Fruit fly (Drosophila melanogaster): Measurements from ENCODE around the gene ppan.

The ppan gene

dm6 chr3R:21127352-21127985 is 11.4 kb downstream of the ppan start, which contains the start of the genes slmb and CG5793 (continued):
- TF ChIP-seq Hmx (GFP tag; optimal IDR thresholded peaks at IDR 0.05) (no peak), trh (GFP tag; optimal IDR thresholded peaks at IDR 0.05) (peak; percentile 33), gfzf (GFP tag; optimal IDR thresholded peaks at IDR 0.05) (peak; percentile 85), CG8924 (tag; optimal IDR thresholded peaks at IDR 0.05) (peak; percentile 43), CkIIα-i1 (GFP tag; IDR thresholded peaks at IDR 0.05) (no peak), pum (GFP tag; optimal IDR thresholded peaks at IDR 0.05) (peak; percentile 14), CG1647 (GFP tag; optimal IDR thresholded peaks at IDR 0.05) (no peak), hbn (GFP tag; IDR thresholded peaks at IDR 0.05; ENCODE audit: partially characterized antibody) (0 out of 2 replicates have a peak, but pooled peaks have one; percentile 46), ERR (GFP tag; optimal IDR thresholded peaks at IDR 0.05) (peak; percentile 91), CG14014 (GFP tag; IDR thresholded peaks at IDR 0.05) (0 out of 2 replicates have a peak, but pooled peaks have one; percentile 32), CG1233 (GFP tag; optimal IDR thresholded peaks at IDR 0.05) (peak; percentile 36), Ets97D (GFP tag; optimal IDR thresholded peaks at IDR 0.05) (peak; percentile 76), CG1792 (GFP tag; optimal IDR thresholded peaks at IDR 0.05) (peak; percentile 60), CG2712 (tag; optimal IDR thresholded peaks at IDR 0.05) (peak; percentile 28), Antp (GFP tag; optimal IDR thresholded peaks at IDR 0.05) (peak; percentile 60), Pdp1 (GFP tag; optimal IDR thresholded peaks at IDR 0.05) (peak; percentile 39 to 99), Side (GFP tag; optimal IDR thresholded peaks at IDR 0.05) (peak; percentile 56), Atf-2 (GFP tag; optimal IDR thresholded peaks at IDR 0.05) (peak; percentile 43), CG4730 (GFP tag; IDR thresholded peaks at IDR 0.05) (no peak), CG14710 (tag; optimal IDR thresholded peaks at IDR 0.05) (peak; percentile 66), zen2 (GFP tag; IDR thresholded peaks at IDR 0.05; ENCODE audit: partially characterized antibody) (no peak), pnt (GFP tag; optimal IDR thresholded peaks at IDR 0.05) (peak; percentile 12)

dm6 chr3R:21129617-21130016 is 13.6 kb downstream of the ppan start, which contains the start of gene Obp93a:
TSS of gene Obp93a (minus strand) at chr3R:21129717.
- no peak for TF ChIP-seq CG6683 (GFP tag; optimal IDR thresholded peaks at IDR 0.05)

dm6 chr3R:21130050-21130449 is 14.0 kb downstream of the ppan start, which contains the start of gene Ice2:
TSS of gene Ice2 (plus strand) at chr3R:21130216.
- peak; percentile 45 for TF ChIP-seq CG17829 (tag; optimal IDR thresholded peaks at IDR 0.05)
- no peak for TF ChIP-seq CG17385 (GFP tag; optimal IDR thresholded peaks at IDR 0.05)
- TF ChIP-seq Camta (GFP tag; optimal IDR thresholded peaks at IDR 0.05): no peak
- no peak for TF ChIP-seq NK7.1 (GFP tag; optimal IDR thresholded peaks at IDR 0.05)
- TF ChIP-seq CG9797 (GFP tag; optimal IDR thresholded peaks at IDR 0.05): peak; percentile 63
- no peak for TF ChIP-seq ap (GFP tag; IDR thresholded peaks at IDR 0.05)
- no peak for TF ChIP-seq CG6765 (GFP tag; optimal IDR thresholded peaks at IDR 0.05)
- 0 out of 3 replicates have a peak, but pooled peaks have one; percentile 7 for TF ChIP-seq vnd (GFP tag; IDR thresholded peaks at IDR 0.05; ENCODE audit: partially characterized antibody)
- TF ChIP-seq Sry-δ (GFP tag; optimal IDR thresholded peaks at IDR 0.05): peak; percentile 49
- peak; percentile 57; the same call in 2 of the 3 replicates for TF ChIP-seq CG6791 (GFP tag; IDR thresholded peaks at IDR 0.05; ENCODE audit: partially characterized antibody)
- no peak for TF ChIP-seq hkb (optimal IDR thresholded peaks at IDR 0.05)
- TF ChIP-seq hkb (GFP tag; IDR thresholded peaks at IDR 0.05): 0 out of 2 replicates have a peak, but pooled peaks have one; percentile 21
- TF ChIP-seq CG4730 (GFP tag; IDR thresholded peaks at IDR 0.05): no peak
- no peak for TF ChIP-seq hb (GFP tag; IDR thresholded peaks at IDR 0.05; ENCODE audit: partially characterized antibody)
- TF ChIP-seq CG18764 (GFP tag; optimal IDR thresholded peaks at IDR 0.05): peak; percentile 99
- peak; percentile 63 for TF ChIP-seq CG10267 (tag; optimal IDR thresholded peaks at IDR 0.05)
- TF ChIP-seq CG4707 (GFP tag; optimal IDR thresholded peaks at IDR 0.05): no peak
- no peak for TF ChIP-seq gce (GFP tag; IDR thresholded peaks at IDR 0.05)
- TF ChIP-seq knrl (GFP tag; IDR thresholded peaks at IDR 0.05; ENCODE audit: partially characterized antibody): peak; percentile 52; the same call in 2 of the 3 replicates
- no peak for TF ChIP-seq CG33557 (GFP tag; optimal IDR thresholded peaks at IDR 0.05)
- no peak for TF ChIP-seq fu2 (GFP tag; optimal IDR thresholded peaks at IDR 0.05)
- TF ChIP-seq gfzf (GFP tag; optimal IDR thresholded peaks at IDR 0.05): peak; percentile 75
- TF ChIP-seq PHDP (tag; optimal IDR thresholded peaks at IDR 0.05): peak; percentile 10
- TF ChIP-seq CG4854 (GFP tag; optimal IDR thresholded peaks at IDR 0.05): no peak
- TF ChIP-seq E2f2 (GFP tag; IDR thresholded peaks at IDR 0.05): peak; percentile 96
- no peak for TF ChIP-seq ara (GFP tag; IDR thresholded peaks at IDR 0.05)
